Fruit fly (Drosophila melanogaster) whole organism, embryonic: Measurements from ENCODE around the gene CG7724.
A peak's percentile ranks its signal among the peaks of the same experiment; 100 is the strongest.

Experiments
- B-H2 ChIP-seq: fragments of 200-800 bp; sonication (Bioruptor generic); optimal IDR thresholded peaks from 2 replicates; lab custom pipeline; 2018; ENCODE audit warnings: missing biosample characterization, mild to moderate bottlenecking, missing genetic modification characterization
- Bdp1 ChIP-seq: fragments of 200-800 bp; sonication (Bioruptor generic); optimal IDR thresholded peaks from 3 replicates; lab custom pipeline; 2016; ENCODE audit warnings: missing biosample characterization, missing genetic modification characterization
- Bgb ChIP-seq: fragments of 200-800 bp; sonication (Bioruptor generic); IDR thresholded peaks from 2 replicates; pipeline ENCODE4 v1.3.6; 2022; ENCODE audit warnings: missing biosample characterization, missing genetic modification characterization; ENCODE audit not compliant: partially characterized antibody
- C15 ChIP-seq: fragments of 200-800 bp; sonication (Bioruptor generic); IDR thresholded peaks from 3 replicates; pipeline ENCODE4 v1.3.6; 2022; ENCODE audit warnings: missing biosample characterization, missing genetic modification characterization
- CG10274 ChIP-seq: fragments of 200-800 bp; sonication (Bioruptor generic); optimal IDR thresholded peaks from 3 replicates; lab custom pipeline; 2017; ENCODE audit warnings: missing biosample characterization, mild to moderate bottlenecking, missing genetic modification characterization
- CG15073 ChIP-seq: fragments of 200-800 bp; sonication (Bioruptor generic); optimal IDR thresholded peaks from 2 replicates; lab custom pipeline; 2016; ENCODE audit warnings: missing biosample characterization, missing genetic modification characterization
- CG16815 ChIP-seq: fragments of 200-800 bp; sonication (Bioruptor generic); optimal IDR thresholded peaks from 3 replicates; lab custom pipeline; 2017; ENCODE audit warnings: missing biosample characterization, mild to moderate bottlenecking, missing genetic modification characterization
- CG18262 ChIP-seq: fragments of 200-800 bp; optimal IDR thresholded peaks from 3 replicates; lab custom pipeline; 2019; ENCODE audit warnings: missing biosample characterization, mild to moderate bottlenecking, missing genetic modification characterization, moderate library complexity
- CG30020 ChIP-seq: fragments of 200-800 bp; optimal IDR thresholded peaks from 2 replicates; lab custom pipeline; 2019; ENCODE audit warnings: missing biosample characterization, mild to moderate bottlenecking, missing genetic modification characterization, moderate library complexity
- CG33213 ChIP-seq: fragments of 200-800 bp; sonication (Bioruptor generic); optimal IDR thresholded peaks from 3 replicates; lab custom pipeline; 2016; ENCODE audit warnings: missing biosample characterization, missing genetic modification characterization
- CG4328 ChIP-seq: fragments of 200-800 bp; sonication (Bioruptor generic); optimal IDR thresholded peaks from 3 replicates; lab custom pipeline; 2017; ENCODE audit warnings: missing biosample characterization, missing genetic modification reagents, missing genetic modification characterization
- CG5953 ChIP-seq: fragments of 200-800 bp; sonication (Bioruptor generic); IDR thresholded peaks from 2 replicates; pipeline ENCODE4 v1.3.6; 2022; ENCODE audit warnings: missing biosample characterization, missing genetic modification characterization
- CG6254 ChIP-seq: fragments of 200-800 bp; sonication (Bioruptor generic); optimal IDR thresholded peaks from 3 replicates; lab custom pipeline; 2017; ENCODE audit warnings: mild to moderate bottlenecking, missing biosample characterization, missing genetic modification reagents, missing genetic modification characterization
- CG6654 ChIP-seq: fragments of 200-800 bp; sonication (Bioruptor generic); optimal IDR thresholded peaks from 2 replicates; lab custom pipeline; 2017; ENCODE audit warnings: missing biosample characterization, mild to moderate bottlenecking, missing genetic modification characterization
- CG6791 ChIP-seq: fragments of 200-800 bp; sonication (Bioruptor generic); IDR thresholded peaks from 3 replicates; pipeline ENCODE4 v1.3.6; 2022; ENCODE audit warnings: missing biosample characterization, missing genetic modification characterization; ENCODE audit not compliant: partially characterized antibody
- CG7745 ChIP-seq: fragments of 200-800 bp; sonication (Bioruptor generic); optimal IDR thresholded peaks from 2 replicates; lab custom pipeline; 2018; ENCODE audit warnings: missing biosample characterization, mild to moderate bottlenecking, missing genetic modification characterization, moderate library complexity
- CG7928 ChIP-seq: fragments of 200-800 bp; sonication (Bioruptor generic); optimal IDR thresholded peaks from 2 replicates; lab custom pipeline; 2017; ENCODE audit warnings: missing biosample characterization, mild to moderate bottlenecking, missing genetic modification characterization
- CG9932 ChIP-seq: fragments of 200-800 bp; sonication (Bioruptor generic); IDR thresholded peaks from 2 replicates; pipeline ENCODE4 v1.3.6; 2022; ENCODE audit warnings: missing biosample characterization, missing genetic modification characterization
- Deaf1 ChIP-seq: fragments of 200-800 bp; optimal IDR thresholded peaks from 3 replicates; lab custom pipeline; 2019; ENCODE audit warnings: missing biosample characterization, mild to moderate bottlenecking, missing genetic modification characterization, moderate library complexity
- Drgx ChIP-seq: fragments of 200-800 bp; sonication (Bioruptor generic); IDR thresholded peaks from 2 replicates; pipeline ENCODE4 v1.3.6; 2022; ENCODE audit warnings: missing biosample characterization, missing genetic modification characterization
- Elba2 ChIP-seq: fragments of 200-800 bp; sonication (Bioruptor generic); optimal IDR thresholded peaks from 3 replicates; lab custom pipeline; 2016; ENCODE audit warnings: missing biosample characterization, missing genetic modification characterization
- Ets65A ChIP-seq: fragments of 200-800 bp; sonication (Bioruptor generic); peaks from one replicate; lab custom pipeline; 2016; ENCODE audit warnings: missing biosample characterization, missing genetic modification characterization
- HHEX ChIP-seq: fragments of 200-800 bp; sonication (Bioruptor generic); optimal IDR thresholded peaks from 3 replicates; lab custom pipeline; 2017; ENCODE audit warnings: missing biosample characterization, mild to moderate bottlenecking, missing genetic modification characterization, missing genetic modification reagents
- HLH4C ChIP-seq: fragments of 200-800 bp; sonication (Bioruptor generic); IDR thresholded peaks from 3 replicates; pipeline ENCODE4 v1.3.6; 2022; ENCODE audit warnings: missing biosample characterization, missing genetic modification characterization; ENCODE audit not compliant: partially characterized antibody
- HmgD ChIP-seq: fragments of 200-800 bp; sonication (Bioruptor generic); optimal IDR thresholded peaks from 3 replicates; lab custom pipeline; 2016; ENCODE audit warnings: missing biosample characterization, missing genetic modification characterization
- Hmr ChIP-seq: fragments of 200-800 bp; sonication (Bioruptor generic); optimal IDR thresholded peaks from 3 replicates; lab custom pipeline; 2017; ENCODE audit warnings: mild to moderate bottlenecking, missing biosample characterization, missing genetic modification reagents, missing genetic modification characterization
- Lhr ChIP-seq: fragments of 200-800 bp; sonication (Bioruptor generic); optimal IDR thresholded peaks from 3 replicates; lab custom pipeline; 2017; ENCODE audit warnings: mild to moderate bottlenecking, missing biosample characterization, missing genetic modification reagents, missing genetic modification characterization
- NfI ChIP-seq: fragments of 200-800 bp; sonication (Bioruptor generic); optimal IDR thresholded peaks from 3 replicates; lab custom pipeline; 2018; ENCODE audit warnings: missing biosample characterization, mild to moderate bottlenecking, missing genetic modification characterization, moderate library complexity
- Scr ChIP-seq: fragments of 200-800 bp; sonication (Bioruptor generic); IDR thresholded peaks from 2 replicates; pipeline ENCODE4 v1.3.6; 2022; ENCODE audit warnings: missing biosample characterization, missing genetic modification characterization; ENCODE audit not compliant: partially characterized antibody
- amos ChIP-seq: fragments of 200-800 bp; sonication (Bioruptor generic); IDR thresholded peaks from 2 replicates; pipeline ENCODE4 v1.3.6; 2022; ENCODE audit warnings: missing biosample characterization, missing genetic modification characterization; ENCODE audit not compliant: partially characterized antibody
- cas ChIP-seq: fragments of 200-800 bp; sonication (Bioruptor generic); IDR thresholded peaks from 2 replicates; pipeline ENCODE4 v1.3.6; 2022; ENCODE audit warnings: missing biosample characterization, missing genetic modification characterization
- ci ChIP-seq: fragments of 200-800 bp; sonication (Bioruptor generic); IDR thresholded peaks from 3 replicates; pipeline ENCODE4 v1.3.6; 2022; ENCODE audit warnings: missing biosample characterization, missing genetic modification characterization
- croc ChIP-seq: fragments of 200-800 bp; sonication (Bioruptor generic); conservative IDR thresholded peaks from 3 replicates; pipeline ENCODE4 v1.3.6; 2022; ENCODE audit warnings: missing biosample characterization, missing genetic modification characterization
- crol ChIP-seq: fragments of 200-800 bp; sonication (Bioruptor generic); IDR thresholded peaks from 2 replicates; pipeline ENCODE4 v1.3.6; 2022; ENCODE audit warnings: missing biosample characterization, missing genetic modification characterization
- da ChIP-seq: fragments of 200-800 bp; sonication (Bioruptor generic); optimal IDR thresholded peaks from 2 replicates; lab custom pipeline; 2016; ENCODE audit warnings: missing biosample characterization, missing genetic modification characterization
- fd102C ChIP-seq: fragments of 200-800 bp; sonication (Bioruptor generic); optimal IDR thresholded peaks from 2 replicates; lab custom pipeline; 2018; ENCODE audit warnings: missing biosample characterization, mild to moderate bottlenecking, missing genetic modification characterization, moderate library complexity
- fru ChIP-seq: fragments of >200 bp; optimal IDR thresholded peaks from 2 replicates; lab custom pipeline; 2017
- grn ChIP-seq: fragments of 200-800 bp; sonication (Bioruptor generic); optimal IDR thresholded peaks from 3 replicates; lab custom pipeline; 2017; ENCODE audit warnings: missing biosample characterization, missing genetic modification characterization
- knrl ChIP-seq: fragments of 200-800 bp; sonication (Bioruptor generic); IDR thresholded peaks from 3 replicates; pipeline ENCODE4 v1.3.6; 2022; ENCODE audit warnings: missing biosample characterization, missing genetic modification characterization; ENCODE audit not compliant: partially characterized antibody
- lbe ChIP-seq: fragments of 200-800 bp; sonication (Bioruptor generic); optimal IDR thresholded peaks from 2 replicates; lab custom pipeline; 2016; ENCODE audit warnings: missing biosample characterization, mild to moderate bottlenecking, missing genetic modification characterization
- luna ChIP-seq: fragments of 200-800 bp; sonication (Bioruptor generic); optimal IDR thresholded peaks from 2 replicates; lab custom pipeline; 2016; ENCODE audit warnings: missing biosample characterization, missing genetic modification characterization
- mld ChIP-seq: fragments of 200-800 bp; sonication (Bioruptor generic); IDR thresholded peaks from 3 replicates; pipeline ENCODE4 v1.3.6; 2022; ENCODE audit warnings: missing biosample characterization, missing genetic modification characterization; ENCODE audit not compliant: partially characterized antibody
- nau ChIP-seq: fragments of 200-800 bp; sonication (Bioruptor generic); optimal IDR thresholded peaks from 3 replicates; lab custom pipeline; 2017; ENCODE audit warnings: missing biosample characterization, mild to moderate bottlenecking, missing genetic modification characterization, missing genetic modification reagents
- nerfin-2 ChIP-seq: fragments of 200-800 bp; sonication (Bioruptor generic); IDR thresholded peaks from 2 replicates; pipeline ENCODE4 v1.3.6; 2022; ENCODE audit warnings: missing biosample characterization, missing genetic modification characterization; ENCODE audit not compliant: partially characterized antibody
- p53 ChIP-seq: fragments of 200-800 bp; sonication (Bioruptor generic); optimal IDR thresholded peaks from 2 replicates; lab custom pipeline; 2016; ENCODE audit warnings: missing biosample characterization, missing genetic modification characterization
- sd ChIP-seq: fragments of 200-800 bp; sonication (Bioruptor generic); optimal IDR thresholded peaks from 3 replicates; lab custom pipeline; 2018; ENCODE audit warnings: missing biosample characterization, mild to moderate bottlenecking, missing genetic modification characterization, moderate library complexity
- twi ChIP-seq: fragments of 200-800 bp; optimal IDR thresholded peaks from 2 replicates; lab custom pipeline; 2019; ENCODE audit warnings: missing biosample characterization, mild to moderate bottlenecking, missing genetic modification characterization, moderate library complexity
- vfl ChIP-seq: fragments of 200-800 bp; sonication (Bioruptor generic); optimal IDR thresholded peaks from 2 replicates; lab custom pipeline; 2016; ENCODE audit warnings: missing biosample characterization, missing genetic modification characterization
- wor ChIP-seq: fragments of 200-800 bp; sonication (Bioruptor generic); IDR thresholded peaks from 2 replicates; pipeline ENCODE4 v1.3.6; 2022; ENCODE audit warnings: missing biosample characterization, missing genetic modification characterization

Gene CG7724

DNA sequence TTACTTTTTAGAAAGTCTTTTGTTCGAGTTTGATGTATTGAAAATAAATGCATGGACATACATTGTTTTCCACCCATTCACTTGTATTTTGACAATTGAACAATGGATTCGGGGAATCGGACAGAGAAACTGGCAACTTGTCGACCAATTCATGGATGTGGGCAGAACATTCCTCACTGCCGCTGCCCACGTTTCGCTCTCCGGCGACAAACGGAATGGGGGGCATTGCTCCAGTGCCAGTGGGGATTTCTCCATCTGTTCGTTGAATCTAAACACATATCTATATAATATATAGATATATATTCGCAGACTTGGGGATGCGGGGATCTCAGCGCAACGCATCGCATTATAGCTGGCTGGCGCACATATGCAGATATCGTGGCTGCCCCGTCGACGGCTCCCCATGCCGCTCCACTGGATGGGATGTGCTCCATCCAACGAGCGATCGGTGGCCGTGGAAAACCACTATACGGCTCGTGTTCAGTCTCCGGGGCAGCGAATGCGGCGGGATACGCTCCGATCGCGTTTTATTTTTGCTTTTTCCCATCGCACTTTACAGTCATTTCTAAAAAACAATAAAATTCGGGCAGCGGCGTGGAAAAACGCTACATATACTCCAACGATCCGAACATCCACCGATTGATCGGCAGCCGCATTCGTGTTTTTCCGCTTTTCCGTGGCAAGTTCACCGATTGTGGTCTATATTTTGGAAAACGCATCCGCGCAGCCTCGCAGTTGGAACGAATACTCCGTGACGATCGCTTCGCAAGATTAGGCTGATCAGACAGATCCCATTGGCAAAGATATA is 9.8 kb upstream of the CG7724 start, which contains the start of gene TpnC73F (continued):
- TF ChIP-seq CG10274 (GFP tag; lab: Kevin White, UChicago) (no peak), twi (tag; lab: Kevin White, UChicago) (peak; percentile 57), wor (GFP tag; lab: Robert Waterston, UW) (no peak), CG5953 (GFP tag; lab: Robert Waterston, UW) (no peak), croc (GFP tag; lab: Robert Waterston, UW) (no peak), Bgb (0 out of 2 replicates have a peak, but pooled peaks have one; percentile 22), Elba2 (no peak), NfI (GFP tag; lab: Kevin White, UChicago) (no peak), sd (peak; percentile 78), CG6254 (GFP tag; lab: Kevin White, UChicago) (no peak), p53 (no peak), Hmr (GFP tag; lab: Kevin White, UChicago) (no peak), CG7928 (GFP tag; lab: Kevin White, UChicago) (peak; percentile 2), nerfin-2 (GFP tag; lab: Robert Waterston, UW) (no peak), Deaf1 (tag; lab: Kevin White, UChicago) (peak; percentile 91), fru (lab: Kevin White, UChicago) (no peak), Lhr (GFP tag; lab: Kevin White, UChicago) (no peak), CG15073 (GFP tag; lab: Kevin White, UChicago) (no peak), Ets65A (GFP tag; lab: Kevin White, UChicago) (peak; percentile 11), CG9932 (no peak), crol (GFP tag; lab: Robert Waterston, UW) (peak; percentile 59; the same call in 1 of the 2 replicates), mld (GFP tag; lab: Robert Waterston, UW) (no peak), ci (GFP tag; lab: Robert Waterston, UW) (0 out of 3 replicates have a peak, but pooled peaks have one; percentile 49)
- TF ChIP-seq, all 482 proteins: peak for 18

- TF ChIP-seq fd102C: no peak
- TF ChIP-seq CG30020 (tag; lab: Kevin White, UChicago): no peak
- 0 out of 3 replicates have a peak, but pooled peaks have one; percentile 8 for TF ChIP-seq knrl (GFP tag; lab: Robert Waterston, UW)
- no peak for TF ChIP-seq cas
- no peak for TF ChIP-seq Elba2
- TF ChIP-seq CG6791: no peak
- no peak for TF ChIP-seq da
- TF ChIP-seq HLH4C (GFP tag; lab: Robert Waterston, UW): no peak
- TF ChIP-seq CG18262: no peak
- TF ChIP-seq CG16815: no peak
- TF ChIP-seq nau (GFP tag; lab: Kevin White, UChicago): peak; percentile 64
- TF ChIP-seq luna: no peak
- TF ChIP-seq HmgD (GFP tag; lab: Kevin White, UChicago): no peak
- TF ChIP-seq HHEX (GFP tag; lab: Kevin White, UChicago): peak; percentile 5
- TF ChIP-seq vfl (GFP tag; lab: Kevin White, UChicago): no peak
- TF ChIP-seq CG6654 (GFP tag; lab: Kevin White, UChicago): no peak
- TF ChIP-seq Drgx (GFP tag; lab: Robert Waterston, UW): no peak
- no peak for TF ChIP-seq CG7745 (tag; lab: Kevin White, UChicago)
- peak; percentile 45 for TF ChIP-seq CG4328 (GFP tag; lab: Kevin White, UChicago)
- no peak for TF ChIP-seq lbe
- TF ChIP-seq amos (GFP tag; lab: Robert Waterston, UW): no peak
- no peak for TF ChIP-seq B-H2 (GFP tag; lab: Kevin White, UChicago)
- no peak for TF ChIP-seq C15 (GFP tag; lab: Robert Waterston, UW)
- TF ChIP-seq Scr: no peak
- no peak for TF ChIP-seq grn (GFP tag; lab: Kevin White, UChicago)
- no peak for TF ChIP-seq Bdp1 (GFP tag; lab: Kevin White, UChicago)
- no peak for TF ChIP-seq CG33213 (GFP tag; lab: Kevin White, UChicago)
Measured at dm6 chr3L:17047811-17048239, 7.6 kb upstream of the CG7724 start.
